Worm (Caenorhabditis elegans) whole organism, L1 larva: ENCODE results near the gene gldc-1.

Experiments
- C04F5.9 ChIP-seq: sonication (generic microtip); optimal IDR thresholded peaks from 2 replicates; lab custom pipeline; 2016; ENCODE audit warnings: missing genetic modification characterization, missing compliant biosample characterization
- Y116A8C.19 ChIP-seq: sonication (generic microtip); optimal IDR thresholded peaks from 2 replicates; lab custom pipeline; 2016; ENCODE audit warnings: missing compliant biosample characterization, missing genetic modification characterization, borderline replicate concordance
- aha-1 ChIP-seq: fragments of 150-350 bp; optimal IDR thresholded peaks from 2 replicates; lab custom pipeline; 2014; ENCODE audit warnings: missing biosample characterization, missing genetic modification characterization
- alr-1 ChIP-seq: fragments of 200-800 bp; sonication (Bioruptor generic); optimal IDR thresholded peaks from 2 replicates; lab custom pipeline; 2018; ENCODE audit warnings: borderline replicate concordance, mild to moderate bottlenecking, missing genetic modification characterization, missing compliant biosample characterization
- aly-2 ChIP-seq: fragments of 150-350 bp; optimal IDR thresholded peaks from 2 replicates; lab custom pipeline; 2014; ENCODE audit warnings: missing biosample characterization, missing genetic modification characterization
- ama-1 ChIP-seq: fragments of 150-350 bp; optimal IDR thresholded peaks from 2 replicates; lab custom pipeline; 2014
- ces-1 ChIP-seq: fragments of 150-350 bp; optimal IDR thresholded peaks from 2 replicates; lab custom pipeline; 2014; ENCODE audit warnings: missing biosample characterization, missing genetic modification reagents, missing genetic modification characterization
- dsc-1 ChIP-seq: sonication (generic microtip); optimal IDR thresholded peaks from 2 replicates; lab custom pipeline; 2016; ENCODE audit warnings: mild to moderate bottlenecking, missing genetic modification characterization, missing compliant biosample characterization
- efl-3 ChIP-seq: fragments of 200-800 bp; sonication (Bioruptor generic); optimal IDR thresholded peaks from 2 replicates; lab custom pipeline; 2018; ENCODE audit warnings: mild to moderate bottlenecking, missing genetic modification characterization, missing compliant biosample characterization
- egl-27 ChIP-seq, 2 experiments: fragments of 150-350 bp in 1 of 2; sonication (generic microtip); optimal IDR thresholded peaks; 3 replicates each; lab custom pipeline; 2017 to 2018; ENCODE audit warnings: missing biosample characterization in 2 of 2, missing genetic modification characterization in 2 of 2, missing genetic modification reagents in 2 of 2
- fkh-10 ChIP-seq: sonication (generic microtip); optimal IDR thresholded peaks from 2 replicates; lab custom pipeline; 2017; ENCODE audit warnings: missing biosample characterization, missing genetic modification reagents, missing genetic modification characterization
- fkh-8 ChIP-seq: sonication (generic microtip); optimal IDR thresholded peaks from 2 replicates; lab custom pipeline; 2016; ENCODE audit warnings: mild to moderate bottlenecking, missing genetic modification characterization, missing compliant biosample characterization
- grh-1 ChIP-seq: fragments of 200-800 bp; sonication (Bioruptor generic); IDR thresholded peaks from 2 replicates; pipeline ENCODE4 v1.3.6; 2022; ENCODE audit warnings: missing genetic modification reagents, missing genetic modification characterization, missing compliant biosample characterization
- hlh-17 ChIP-seq: fragments of 200-800 bp; sonication (Bioruptor generic); optimal IDR thresholded peaks from 2 replicates; lab custom pipeline; 2018; ENCODE audit warnings: missing genetic modification characterization, mild to moderate bottlenecking, missing compliant biosample characterization, moderate library complexity, borderline replicate concordance
- hlh-4 ChIP-seq: sonication (generic microtip); optimal IDR thresholded peaks from 2 replicates; lab custom pipeline; 2016; ENCODE audit warnings: mild to moderate bottlenecking, missing genetic modification characterization, missing compliant biosample characterization
- hpl-2 ChIP-seq: fragments of 150-350 bp; optimal IDR thresholded peaks from 2 replicates; lab custom pipeline; 2014; ENCODE audit warnings: missing biosample characterization, missing genetic modification reagents, missing genetic modification characterization
- irx-1 ChIP-seq: sonication (generic microtip); optimal IDR thresholded peaks from 2 replicates; lab custom pipeline; 2016; ENCODE audit warnings: missing genetic modification characterization, missing compliant biosample characterization
- isw-1 ChIP-seq: fragments of 200-800 bp; sonication (Bioruptor generic); IDR thresholded peaks from 2 replicates; pipeline ENCODE4 v1.3.6; 2022; ENCODE audit warnings: missing genetic modification characterization, missing compliant biosample characterization
- jun-1 ChIP-seq: fragments of 150-350 bp; optimal IDR thresholded peaks from 2 replicates; lab custom pipeline; 2014; ENCODE audit warnings: missing biosample characterization, missing genetic modification reagents, missing genetic modification characterization
- lin-13 ChIP-seq: fragments of 150-350 bp; optimal IDR thresholded peaks from 2 replicates; lab custom pipeline; 2014; ENCODE audit warnings: missing biosample characterization, missing genetic modification reagents, missing genetic modification characterization
- lin-35 ChIP-seq, 2 experiments: fragments of 150-350 bp; optimal IDR thresholded peaks; 2 replicates each; lab custom pipeline; 2014; ENCODE audit warnings: missing biosample characterization in 2 of 2, missing genetic modification characterization in 2 of 2, missing genetic modification reagents in 2 of 2
- lin-39 ChIP-seq: fragments of 150-350 bp; optimal IDR thresholded peaks from 2 replicates; lab custom pipeline; 2014; ENCODE audit warnings: missing biosample characterization, missing genetic modification reagents, missing genetic modification characterization
- lir-3 ChIP-seq: sonication (generic microtip); optimal IDR thresholded peaks from 2 replicates; lab custom pipeline; 2016; ENCODE audit warnings: mild to moderate bottlenecking, missing genetic modification characterization, moderate library complexity, missing compliant biosample characterization; ENCODE audit not compliant: poor library complexity
- lsy-2 ChIP-seq, 2 experiments: fragments of 150-350 bp; optimal IDR thresholded peaks; 2 replicates each; lab custom pipeline; 2014; ENCODE audit warnings: missing biosample characterization in 2 of 2, missing genetic modification characterization in 2 of 2
- mab-9 ChIP-seq: fragments of 200-800 bp; sonication (Bioruptor generic); IDR thresholded peaks from 2 replicates; pipeline ENCODE4 v1.3.6; 2022; ENCODE audit warnings: missing genetic modification reagents, missing genetic modification characterization, missing compliant biosample characterization
- mdl-1 ChIP-seq, 2 experiments: fragments of 150-350 bp; optimal IDR thresholded peaks; 2 replicates each; lab custom pipeline; 2014 to 2017; ENCODE audit warnings: missing biosample characterization in 2 of 2, missing genetic modification characterization in 2 of 2, inconsistent platforms in 1 of 2
- mef-2 ChIP-seq: fragments of 150-350 bp; optimal IDR thresholded peaks from 2 replicates; lab custom pipeline; 2014; ENCODE audit warnings: missing biosample characterization, missing genetic modification characterization
- mep-1 ChIP-seq: fragments of 150-350 bp; optimal IDR thresholded peaks from 2 replicates; lab custom pipeline; 2014; ENCODE audit warnings: missing biosample characterization, missing genetic modification characterization
- nhr-11 ChIP-seq: fragments of 150-350 bp; optimal IDR thresholded peaks from 2 replicates; lab custom pipeline; 2014; ENCODE audit warnings: missing biosample characterization, missing genetic modification characterization
- nhr-12 ChIP-seq: sonication (generic microtip); optimal IDR thresholded peaks from 2 replicates; lab custom pipeline; 2017; ENCODE audit warnings: missing biosample characterization, missing genetic modification characterization
- nhr-20 ChIP-seq: sonication (generic microtip); optimal IDR thresholded peaks from 2 replicates; lab custom pipeline; 2016; ENCODE audit warnings: mild to moderate bottlenecking, missing genetic modification characterization, missing compliant biosample characterization
- nhr-237 ChIP-seq: fragments of 150-350 bp; optimal IDR thresholded peaks from 2 replicates; lab custom pipeline; 2014; ENCODE audit warnings: missing biosample characterization, missing genetic modification characterization
- nhr-28 ChIP-seq: fragments of 150-350 bp; optimal IDR thresholded peaks from 2 replicates; lab custom pipeline; 2014; ENCODE audit warnings: missing biosample characterization, missing genetic modification characterization
- nhr-71 ChIP-seq: sonication (generic microtip); optimal IDR thresholded peaks from 2 replicates; lab custom pipeline; 2016; ENCODE audit warnings: mild to moderate bottlenecking, missing genetic modification characterization, moderate library complexity, missing compliant biosample characterization
- nhr-77 ChIP-seq: fragments of 150-350 bp; optimal IDR thresholded peaks from 2 replicates; lab custom pipeline; 2014; ENCODE audit warnings: missing biosample characterization, missing genetic modification characterization
- nhr-85 ChIP-seq: sonication (generic microtip); peaks from one replicate; lab custom pipeline; 2016; ENCODE audit warnings: missing genetic modification characterization, inconsistent platforms, missing compliant biosample characterization
- nhr-90 ChIP-seq: sonication (generic microtip); optimal IDR thresholded peaks from 2 replicates; lab custom pipeline; 2016; ENCODE audit warnings: mild to moderate bottlenecking, missing genetic modification characterization, missing compliant biosample characterization; ENCODE audit not compliant: poor library complexity
- pax-3 ChIP-seq: fragments of 200-800 bp; sonication (Bioruptor generic); optimal IDR thresholded peaks from 2 replicates; lab custom pipeline; 2018; ENCODE audit warnings: mild to moderate bottlenecking, missing genetic modification characterization, moderate library complexity, missing compliant biosample characterization
- pqm-1 ChIP-seq: sonication (generic microtip); optimal IDR thresholded peaks from 3 replicates; lab custom pipeline; 2017; ENCODE audit warnings: missing biosample characterization, missing genetic modification characterization
- skn-1 ChIP-seq: fragments of 150-350 bp; optimal IDR thresholded peaks from 2 replicates; lab custom pipeline; 2014; ENCODE audit warnings: missing biosample characterization, missing genetic modification characterization
- sox-4 ChIP-seq: sonication (generic microtip); optimal IDR thresholded peaks from 2 replicates; lab custom pipeline; 2016; ENCODE audit warnings: missing genetic modification characterization, missing compliant biosample characterization
- sup-37 ChIP-seq: fragments of 200-800 bp; sonication (Bioruptor generic); optimal IDR thresholded peaks from 2 replicates; lab custom pipeline; 2018; ENCODE audit warnings: mild to moderate bottlenecking, missing genetic modification characterization, missing compliant biosample characterization
- swsn-7 ChIP-seq: sonication (generic microtip); optimal IDR thresholded peaks from 2 replicates; lab custom pipeline; 2016; ENCODE audit warnings: missing genetic modification characterization, missing compliant biosample characterization
- unc-62 ChIP-seq: fragments of 150-350 bp; optimal IDR thresholded peaks from 2 replicates; lab custom pipeline; 2014; ENCODE audit warnings: missing biosample characterization, missing genetic modification reagents, missing genetic modification characterization
- unc-98 ChIP-seq: fragments of 200-800 bp; sonication (Bioruptor generic); IDR thresholded peaks from 2 replicates; pipeline ENCODE4 v1.3.6; 2022; ENCODE audit warnings: missing genetic modification characterization, missing compliant biosample characterization
- xbp-1 ChIP-seq: sonication (generic microtip); optimal IDR thresholded peaks from 2 replicates; lab custom pipeline; 2016; ENCODE audit warnings: missing genetic modification characterization, missing compliant biosample characterization
- zag-1 ChIP-seq: fragments of 150-350 bp; optimal IDR thresholded peaks from 2 replicates; lab custom pipeline; 2014; ENCODE audit warnings: missing biosample characterization, missing genetic modification characterization
- ztf-11 ChIP-seq, 2 experiments: sonication (generic microtip); optimal IDR thresholded peaks; 2 replicates each; lab custom pipeline; 2016 to 2017; ENCODE audit warnings: missing genetic modification characterization in 2 of 2, missing biosample characterization in 1 of 2, missing compliant biosample characterization in 1 of 2

gldc-1 gene

ce11 chrII:6061495-6061894 is 11.3 kb downstream of the gldc-1 start (continued):
- TF ChIP-seq fkh-8 (tag; lab: Kevin White, UChicago) (peak; percentile 73), unc-98 (GFP tag; lab: Robert Waterston, UW) (peak; percentile 74), grh-1 (peak; percentile 81), alr-1 (tag; lab: Kevin White, UChicago) (no peak), aha-1 (tag; lab: Kevin White, UChicago) (no peak), lin-35 (GFP tag; optimal IDR thresholded peaks at IDR 0.05; lab: Kevin White, UChicago) (peak; percentile 98), swsn-7 (tag; lab: Kevin White, UChicago) (peak; percentile 92), nhr-85 (tag; lab: Kevin White, UChicago) (peak; percentile 95), efl-3 (GFP tag; lab: Kevin White, UChicago) (peak; percentile 73), lir-3 (tag; lab: Kevin White, UChicago) (peak; percentile 98), nhr-237 (no peak), lin-39 (peak; percentile 85), egl-27 (tag; optimal IDR thresholded peaks at IDR 0.05; lab: Kevin White, UChicago) (no peak), hlh-4 (tag; lab: Kevin White, UChicago) (peak; percentile 81), xbp-1 (tag; lab: Kevin White, UChicago) (peak; percentile 91), sox-4 (tag; lab: Kevin White, UChicago) (peak; percentile 96), nhr-20 (tag; lab: Kevin White, UChicago) (peak; percentile 94), unc-62 (no peak), hlh-17 (GFP tag; lab: Kevin White, UChicago) (peak; percentile 53), mep-1 (tag; lab: Kevin White, UChicago) (peak; percentile 86), pax-3 (tag; lab: Kevin White, UChicago) (peak; percentile 93), C04F5.9 (tag; lab: Kevin White, UChicago) (peak; percentile 94), fkh-10 (GFP tag; lab: Kevin White, UChicago) (no peak), sup-37 (GFP tag; lab: Kevin White, UChicago) (no peak), ztf-11 (tag; optimal IDR thresholded peaks at IDR 0.05; lab: Kevin White, UChicago) (peak in 1 of 2 experiments; percentile 98), jun-1 (tag; lab: Kevin White, UChicago) (peak; percentile 58), skn-1 (tag; lab: Kevin White, UChicago) (peak; percentile 71), zag-1 (tag; lab: Kevin White, UChicago) (no peak), mab-9 (GFP tag; lab: Robert Waterston, UW) (peak; percentile 67; the same call in 1 of the 2 replicates), nhr-77 (tag; lab: Kevin White, UChicago) (no peak), aly-2 (peak; percentile 59), mef-2 (tag; lab: Kevin White, UChicago) (no peak), lin-13 (GFP tag; lab: Kevin White, UChicago) (peak; percentile 68), nhr-71 (tag; lab: Kevin White, UChicago) (peak; percentile 95), hpl-2 (GFP tag; lab: Kevin White, UChicago) (no peak), nhr-90 (tag; lab: Kevin White, UChicago) (peak; percentile 97), dsc-1 (tag; lab: Kevin White, UChicago) (peak; percentile 97), ces-1 (GFP tag; lab: Kevin White, UChicago) (no peak)

ce11 chrII:6067066-6067465 is 16.8 kb downstream of the gldc-1 start, which contains the start of gene H12I13.1:
Gene H12I13.1 (minus strand): TSS chrII:6067166.
- no peak for TF ChIP-seq ama-1 (lab: Kevin White, UChicago)
- TF ChIP-seq Y116A8C.19 (tag; lab: Kevin White, UChicago), result no peak
- no peak for TF ChIP-seq isw-1 (GFP tag; lab: Robert Waterston, UW)
- TF ChIP-seq nhr-28, result no peak
- no peak for TF ChIP-seq unc-62
- TF ChIP-seq nhr-11, result no peak
- no peak for TF ChIP-seq nhr-12 (tag; lab: Kevin White, UChicago)
- TF ChIP-seq lir-3 (tag; lab: Kevin White, UChicago), result no peak
- TF ChIP-seq mdl-1 (tag; optimal IDR thresholded peaks at IDR 0.05; lab: Kevin White, UChicago), result no peak
- no peak for TF ChIP-seq pqm-1 (tag; lab: Kevin White, UChicago)
- no peak for TF ChIP-seq alr-1 (tag; lab: Kevin White, UChicago)
- TF ChIP-seq lsy-2 (tag; optimal IDR thresholded peaks at IDR 0.05; lab: Kevin White, UChicago), result no peak
- no peak for TF ChIP-seq irx-1 (tag; lab: Kevin White, UChicago)
- no peak for TF ChIP-seq lin-39
